Worm (Caenorhabditis elegans): Measurements from ENCODE around the gene glct-6.

DNA sequence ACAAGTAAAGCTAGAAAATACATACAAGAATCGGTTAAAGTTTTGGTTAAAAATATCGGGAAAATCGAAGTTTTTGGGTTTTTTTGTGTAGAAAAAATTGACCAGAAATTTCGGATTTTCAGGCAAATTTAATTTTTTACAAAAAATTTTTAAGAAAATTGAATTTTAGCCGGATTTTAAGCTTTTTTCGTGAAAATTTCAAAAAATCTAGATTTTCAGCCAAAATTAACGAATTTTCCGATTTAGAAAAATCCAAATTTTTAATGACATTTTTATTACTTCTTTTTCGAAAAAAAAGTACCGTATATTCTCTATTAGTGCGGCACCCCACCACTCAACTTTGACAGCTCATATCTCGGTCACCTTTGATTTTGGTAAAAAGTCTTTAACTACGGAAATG is 16.9 kb downstream of the glct-6 start, which contains the start of gene osm-3:
- TF ChIP-seq him-1 (tag; optimal IDR thresholded peaks at IDR 0.05) (no peak), dao-5 (tag; optimal IDR thresholded peaks at IDR 0.05) (no peak), W03F9.2 (tag; optimal IDR thresholded peaks at IDR 0.05) (no peak)
